Fruit fly (Drosophila melanogaster) whole organism, embryonic: ENCODE data around the gene clumsy.

Experiments
- Atf3 ChIP-seq: fragments of 200-800 bp; sonication (Bioruptor generic); optimal IDR thresholded peaks from 3 replicates; lab custom pipeline; 2016; ENCODE audit warnings: missing biosample characterization, missing genetic modification characterization
- Awh ChIP-seq: fragments of 200-800 bp; sonication (Bioruptor generic); IDR thresholded peaks from 2 replicates; pipeline ENCODE4, ENCODE4 v1.3.6; 2022; ENCODE audit warnings: missing biosample characterization, missing genetic modification characterization
- CG10267 ChIP-seq: fragments of 200-800 bp; sonication (Bioruptor generic); optimal IDR thresholded peaks from 2 replicates; lab custom pipeline; 2018; ENCODE audit warnings: missing biosample characterization, mild to moderate bottlenecking, missing genetic modification characterization, moderate library complexity
- CG10366 ChIP-seq: fragments of 200-800 bp; sonication (Bioruptor generic); IDR thresholded peaks from 2 replicates; pipeline ENCODE4 v1.3.6; 2022; ENCODE audit warnings: missing biosample characterization, missing genetic modification characterization
- CG11085 ChIP-seq: fragments of 200-800 bp; sonication (Bioruptor generic); IDR thresholded peaks from 2 replicates; pipeline ENCODE4 v1.3.6; 2022; ENCODE audit warnings: missing biosample characterization, missing genetic modification characterization
- CG11560 ChIP-seq: fragments of 200-800 bp; sonication (Bioruptor generic); IDR thresholded peaks from 3 replicates; pipeline ENCODE4 v1.3.6; 2022; ENCODE audit warnings: missing biosample characterization, missing genetic modification characterization
- CG15479 ChIP-seq: fragments of 200-800 bp; sonication (Bioruptor generic); optimal IDR thresholded peaks from 3 replicates; lab custom pipeline; 2019; ENCODE audit warnings: missing biosample characterization, mild to moderate bottlenecking, missing genetic modification characterization, moderate library complexity
- CG15696 ChIP-seq: fragments of 200-800 bp; sonication (Bioruptor generic); optimal IDR thresholded peaks from 2 replicates; lab custom pipeline; 2019; ENCODE audit warnings: missing biosample characterization, mild to moderate bottlenecking, missing genetic modification characterization, moderate library complexity
- CG31224 ChIP-seq: fragments of 200-800 bp; sonication (Bioruptor generic); IDR thresholded peaks from 2 replicates; pipeline ENCODE4 v1.3.6; 2022; ENCODE audit warnings: missing biosample characterization, missing genetic modification characterization
- CG32532 ChIP-seq: fragments of 200-800 bp; sonication (Bioruptor generic); IDR thresholded peaks from 2 replicates; pipeline ENCODE4 v1.3.6; 2022; ENCODE audit warnings: missing biosample characterization, missing genetic modification characterization
- CG32772 ChIP-seq: fragments of 200-800 bp; sonication (Bioruptor generic); IDR thresholded peaks from 2 replicates; pipeline ENCODE4 v1.3.6; 2022; ENCODE audit warnings: missing biosample characterization, missing genetic modification characterization
- CG3407 ChIP-seq: fragments of 200-800 bp; sonication (Bioruptor generic); optimal IDR thresholded peaks from 2 replicates; lab custom pipeline; 2018; ENCODE audit warnings: missing biosample characterization, mild to moderate bottlenecking, missing genetic modification characterization
- CG3726 ChIP-seq: fragments of 200-800 bp; sonication (Bioruptor generic); IDR thresholded peaks from 3 replicates; pipeline ENCODE4, ENCODE4 v1.3.6; 2022; ENCODE audit warnings: missing biosample characterization, missing genetic modification characterization
- CG4424 ChIP-seq: fragments of 200-800 bp; sonication (Bioruptor generic); optimal IDR thresholded peaks from 3 replicates; lab custom pipeline; 2016; ENCODE audit warnings: missing biosample characterization, missing genetic modification characterization
- CG4854 ChIP-seq: fragments of 200-800 bp; sonication (Bioruptor generic); optimal IDR thresholded peaks from 2 replicates; lab custom pipeline; 2016; ENCODE audit warnings: missing biosample characterization, missing genetic modification characterization, inconsistent platforms
- CG7556 ChIP-seq: fragments of 200-800 bp; sonication (Bioruptor generic); optimal IDR thresholded peaks from 2 replicates; lab custom pipeline; 2017; ENCODE audit warnings: missing biosample characterization, mild to moderate bottlenecking, missing genetic modification characterization
- CG7963 ChIP-seq: fragments of 200-800 bp; sonication (Bioruptor generic); IDR thresholded peaks from 3 replicates; pipeline ENCODE4 v1.3.6; 2022; ENCODE audit warnings: missing biosample characterization, missing genetic modification characterization; ENCODE audit not compliant: partially characterized antibody
- CG8290 ChIP-seq, 3 experiments: fragments of 200-800 bp; sonication (Bioruptor generic); optimal IDR thresholded peaks; 2 replicates each; lab custom pipeline; 2016 to 2019; ENCODE audit warnings: missing biosample characterization in 3 of 3, missing genetic modification characterization in 3 of 3, mild to moderate bottlenecking in 2 of 3, moderate library complexity in 1 of 3
- CG8944 ChIP-seq: fragments of 200-800 bp; sonication (Bioruptor generic); optimal IDR thresholded peaks from 3 replicates; lab custom pipeline; 2016; ENCODE audit warnings: missing biosample characterization, missing genetic modification characterization
- CG9437 ChIP-seq: fragments of 200-800 bp; sonication (Bioruptor generic); optimal IDR thresholded peaks from 2 replicates; lab custom pipeline; 2018; ENCODE audit warnings: missing biosample characterization, mild to moderate bottlenecking, missing genetic modification characterization
- CG9609 ChIP-seq: fragments of 200-800 bp; sonication (Bioruptor generic); optimal IDR thresholded peaks from 3 replicates; lab custom pipeline; 2016; ENCODE audit warnings: missing biosample characterization, missing genetic modification characterization
- CoRest ChIP-seq: fragments of 200-800 bp; sonication (Bioruptor generic); optimal IDR thresholded peaks from 3 replicates; lab custom pipeline; 2018; ENCODE audit warnings: missing biosample characterization, mild to moderate bottlenecking, missing genetic modification characterization, moderate library complexity
- Dbx ChIP-seq: fragments of 200-800 bp; sonication (Bioruptor generic); IDR thresholded peaks from 3 replicates; pipeline ENCODE4 v1.3.6; 2022; ENCODE audit warnings: missing biosample characterization, missing genetic modification characterization
- Hr78 ChIP-seq, 2 experiments: fragments of 200-800 bp in 1 of 2; fragments of >200 bp in 1 of 2; sonication (Bioruptor generic) in 1 of 2; optimal IDR thresholded peaks; 2 replicates each; lab custom pipeline; 2017 to 2019; ENCODE audit warnings: missing biosample characterization in 2 of 2, missing genetic modification characterization in 2 of 2, mild to moderate bottlenecking in 1 of 2, moderate library complexity in 1 of 2
- Meics ChIP-seq: fragments of 200-800 bp; sonication (Bioruptor generic); optimal IDR thresholded peaks from 2 replicates; lab custom pipeline; 2017; ENCODE audit warnings: missing biosample characterization, mild to moderate bottlenecking, missing genetic modification characterization
- Nf-YB ChIP-seq: fragments of 200-800 bp; sonication (Bioruptor generic); optimal IDR thresholded peaks from 3 replicates; lab custom pipeline; 2019; ENCODE audit warnings: missing biosample characterization, mild to moderate bottlenecking, missing genetic modification characterization, moderate library complexity
- Rfx ChIP-seq: fragments of 200-800 bp; sonication (Bioruptor generic); IDR thresholded peaks from 2 replicates; pipeline ENCODE4 v1.3.6; 2022; ENCODE audit warnings: missing biosample characterization, missing genetic modification characterization
- Spps ChIP-seq: fragments of 200-800 bp; sonication (Bioruptor generic); optimal IDR thresholded peaks from 2 replicates; lab custom pipeline; 2018; ENCODE audit warnings: missing biosample characterization, mild to moderate bottlenecking, missing genetic modification characterization
- Sry-δ ChIP-seq: fragments of 200-800 bp; sonication (Bioruptor generic); optimal IDR thresholded peaks from 2 replicates; lab custom pipeline; 2016; ENCODE audit warnings: missing biosample characterization, missing genetic modification characterization
- Taf1 ChIP-seq: fragments of 200-800 bp; sonication (Bioruptor generic); IDR thresholded peaks from 2 replicates; pipeline ENCODE4 v1.3.6; 2022; ENCODE audit warnings: missing biosample characterization, missing genetic modification characterization
- Xrp1 ChIP-seq: fragments of 200-800 bp; sonication (Bioruptor generic); IDR thresholded peaks from 2 replicates; pipeline ENCODE4 v1.3.6; 2022; ENCODE audit warnings: missing biosample characterization, missing genetic modification characterization
- amos ChIP-seq: fragments of 200-800 bp; sonication (Bioruptor generic); IDR thresholded peaks from 2 replicates; pipeline ENCODE4 v1.3.6; 2022; ENCODE audit warnings: missing biosample characterization, missing genetic modification characterization; ENCODE audit not compliant: partially characterized antibody
- bcd ChIP-seq: fragments of 200-800 bp; sonication (Bioruptor generic); optimal IDR thresholded peaks from 2 replicates; lab custom pipeline; 2017; ENCODE audit warnings: missing biosample characterization, mild to moderate bottlenecking, missing genetic modification characterization
- btn ChIP-seq: fragments of 200-800 bp; sonication (Bioruptor generic); optimal IDR thresholded peaks from 2 replicates; lab custom pipeline; 2016; ENCODE audit warnings: missing biosample characterization, missing genetic modification characterization
- dmrt11E ChIP-seq: fragments of 200-800 bp; sonication (Bioruptor generic); optimal IDR thresholded peaks from 3 replicates; lab custom pipeline; 2018; ENCODE audit warnings: missing biosample characterization, mild to moderate bottlenecking, missing genetic modification characterization, moderate library complexity
- dpn ChIP-seq, 2 experiments: fragments of 200-800 bp; sonication (Bioruptor generic); optimal IDR thresholded peaks; 3 replicates each; lab custom pipeline; 2016; ENCODE audit warnings: missing biosample characterization in 2 of 2, missing genetic modification characterization in 2 of 2
- lab ChIP-seq: fragments of 200-800 bp; sonication (Bioruptor generic); optimal IDR thresholded peaks from 3 replicates; lab custom pipeline; 2017; ENCODE audit warnings: missing biosample characterization, missing genetic modification characterization, mild to moderate bottlenecking, moderate library complexity, missing genetic modification reagents
- lilli ChIP-seq: fragments of 200-800 bp; sonication (Bioruptor generic); optimal IDR thresholded peaks from 3 replicates; lab custom pipeline; 2016; ENCODE audit warnings: missing biosample characterization, missing genetic modification characterization
- lmd ChIP-seq: fragments of 200-800 bp; sonication (Bioruptor generic); IDR thresholded peaks from 2 replicates; pipeline ENCODE4 v1.3.6; 2022; ENCODE audit warnings: missing biosample characterization, missing genetic modification characterization
- nmo ChIP-seq: fragments of 200-800 bp; sonication (Bioruptor generic); optimal IDR thresholded peaks from 2 replicates; lab custom pipeline; 2018; ENCODE audit warnings: missing biosample characterization, mild to moderate bottlenecking, missing genetic modification characterization, moderate library complexity
- pho ChIP-seq: fragments of 200-800 bp; sonication (Bioruptor generic); optimal IDR thresholded peaks from 2 replicates; lab custom pipeline; 2016; ENCODE audit warnings: missing biosample characterization, missing genetic modification characterization
- pum ChIP-seq: fragments of 200-800 bp; sonication (Bioruptor generic); optimal IDR thresholded peaks from 2 replicates; lab custom pipeline; 2016; ENCODE audit warnings: missing biosample characterization, missing genetic modification characterization
- ranshi ChIP-seq: fragments of 200-800 bp; sonication (Bioruptor generic); IDR thresholded peaks from 2 replicates; pipeline ENCODE4 v1.3.6; 2022; ENCODE audit warnings: missing biosample characterization, missing genetic modification characterization
- row ChIP-seq: fragments of 200-800 bp; sonication (Bioruptor generic); IDR thresholded peaks from 3 replicates; pipeline ENCODE4 v1.3.6; 2022; ENCODE audit warnings: missing biosample characterization, missing genetic modification characterization
- sima ChIP-seq: fragments of 200-800 bp; sonication (Bioruptor generic); optimal IDR thresholded peaks from 2 replicates; lab custom pipeline; 2016; ENCODE audit warnings: missing biosample characterization, missing genetic modification characterization
- sr ChIP-seq: fragments of 200-800 bp; sonication (Bioruptor generic); IDR thresholded peaks from 3 replicates; pipeline ENCODE4 v1.3.6; 2022; ENCODE audit warnings: missing biosample characterization, missing genetic modification characterization
- trh ChIP-seq: fragments of 200-800 bp; sonication (Bioruptor generic); optimal IDR thresholded peaks from 2 replicates; lab custom pipeline; 2016; ENCODE audit warnings: missing biosample characterization, missing genetic modification characterization
- twi ChIP-seq: fragments of 200-800 bp; optimal IDR thresholded peaks from 2 replicates; lab custom pipeline; 2019; ENCODE audit warnings: missing biosample characterization, mild to moderate bottlenecking, missing genetic modification characterization, moderate library complexity
- unpg ChIP-seq: fragments of 200-800 bp; sonication (Bioruptor generic); optimal IDR thresholded peaks from 3 replicates; lab custom pipeline; 2018; ENCODE audit warnings: missing biosample characterization, mild to moderate bottlenecking, missing genetic modification characterization, moderate library complexity
- wek ChIP-seq: fragments of 200-800 bp; sonication (Bioruptor generic); optimal IDR thresholded peaks from 3 replicates; lab custom pipeline; 2018; ENCODE audit warnings: missing biosample characterization, mild to moderate bottlenecking, missing genetic modification characterization, moderate library complexity
- zf30C ChIP-seq: fragments of 200-800 bp; sonication (Bioruptor generic); optimal IDR thresholded peaks from 3 replicates; lab custom pipeline; 2018; ENCODE audit warnings: missing biosample characterization, mild to moderate bottlenecking, missing genetic modification characterization

The clumsy gene

DNA sequence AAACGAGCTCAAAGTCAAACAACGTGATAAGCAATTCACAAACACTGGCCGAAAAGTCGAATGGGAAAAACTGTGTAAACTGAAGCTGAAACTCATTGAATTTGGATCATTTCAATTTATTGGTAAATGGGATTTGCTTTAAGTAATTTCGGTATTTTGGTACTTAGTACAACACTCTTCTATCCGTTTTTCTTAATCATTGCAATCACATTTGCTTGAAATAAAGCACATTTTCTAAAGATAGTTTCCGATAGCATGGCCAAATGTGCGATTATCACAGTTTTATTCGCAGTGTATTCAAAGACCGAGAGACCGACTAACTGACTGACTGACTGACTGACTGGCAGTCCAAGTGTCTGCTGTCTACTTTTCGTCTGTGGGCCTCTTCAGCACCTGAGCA lies 9.8 kb upstream of the clumsy start (continued):
- TF ChIP-seq nmo (peak; percentile 20), sr (GFP tag; lab: Robert Waterston, UW) (no peak), Awh (GFP tag; lab: Robert Waterston, UW) (no peak), CG31224 (GFP tag; lab: Robert Waterston, UW) (no peak), CoRest (tag; lab: Kevin White, UChicago) (peak; percentile 27), sima (GFP tag; lab: Kevin White, UChicago) (no peak), CG11560 (tag; lab: Robert Waterston, UW) (no peak), Atf3 (no peak), twi (tag; lab: Kevin White, UChicago) (no peak), bcd (GFP tag; lab: Kevin White, UChicago) (peak; percentile 36), Dbx (GFP tag; lab: Robert Waterston, UW) (no peak), CG8944 (GFP tag; lab: Kevin White, UChicago) (no peak), wek (no peak), CG9609 (GFP tag; lab: Kevin White, UChicago) (peak; percentile 4), CG10366 (GFP tag; lab: Robert Waterston, UW) (no peak), CG7963 (GFP tag; lab: Robert Waterston, UW) (no peak), btn (no peak), lmd (no peak), Nf-YB (no peak), amos (GFP tag; lab: Robert Waterston, UW) (no peak), CG7556 (GFP tag; lab: Kevin White, UChicago) (peak; percentile 11), CG3407 (GFP tag; lab: Kevin White, UChicago) (no peak), dmrt11E (tag; lab: Kevin White, UChicago) (no peak), zf30C (GFP tag; lab: Kevin White, UChicago) (peak; percentile 30), unpg (GFP tag; lab: Kevin White, UChicago) (peak; percentile 1), CG9437 (no peak), CG15696 (tag; lab: Kevin White, UChicago) (no peak), CG10267 (tag; lab: Kevin White, UChicago) (no peak), Taf1 (GFP tag; lab: Robert Waterston, UW) (0 out of 2 replicates have a peak, but pooled peaks have one; percentile 8), pum (GFP tag; lab: Kevin White, UChicago) (no peak), CG11085 (GFP tag; lab: Robert Waterston, UW) (no peak), dpn (GFP tag; optimal IDR thresholded peaks at IDR 0.05; lab: Kevin White, UChicago) (peak in 1 of 2 experiments; percentile 2), Hr78 (GFP tag; optimal IDR thresholded peaks at IDR 0.05; lab: Kevin White, UChicago) (no peak), Sry-δ (GFP tag; lab: Kevin White, UChicago) (no peak), row (GFP tag; lab: Robert Waterston, UW) (peak; percentile 60), CG3726 (no peak), lilli (GFP tag; lab: Kevin White, UChicago) (peak; percentile 1), pho (GFP tag; lab: Kevin White, UChicago) (no peak), Rfx (GFP tag; lab: Robert Waterston, UW) (0 out of 2 replicates have a peak, but pooled peaks have one; percentile 14), CG8290 (GFP tag; optimal IDR thresholded peaks at IDR 0.05; lab: Kevin White, UChicago) (no peak), CG8290 (tag; optimal IDR thresholded peaks at IDR 0.05; lab: Kevin White, UChicago) (no peak), Xrp1 (no peak), lab (GFP tag; lab: Kevin White, UChicago) (peak; percentile 10), trh (no peak), CG32532 (no peak), CG4424 (GFP tag; lab: Kevin White, UChicago) (peak; percentile 1), CG32772 (no peak), ranshi (GFP tag; lab: Robert Waterston, UW) (no peak), CG4854 (GFP tag; lab: Kevin White, UChicago) (no peak), Spps (tag; lab: Kevin White, UChicago) (no peak), CG15479 (GFP tag; lab: Kevin White, UChicago) (no peak), Meics (GFP tag; lab: Kevin White, UChicago) (peak; percentile 44)
